Fruit fly (Drosophila melanogaster): ENCODE measurements around the gene CG34302.

Gene CG34302

dm6 chr3R:9791177-9791806, 32.3 kb downstream of the CG34302 start, which contains the start of the genes CG12945 and CG8507 (continued):
- TF ChIP-seq CG3032 (tag; optimal IDR thresholded peaks at IDR 0.05) (peak; percentile 58), CG9139 (GFP tag; optimal IDR thresholded peaks at IDR 0.05) (no peak), Ets21C (GFP tag; optimal IDR thresholded peaks at IDR 0.05) (no peak), CG1621 (tag; optimal IDR thresholded peaks at IDR 0.05) (no peak), CG8319 (GFP tag; optimal IDR thresholded peaks at IDR 0.05) (no peak), fd59A (GFP tag; optimal IDR thresholded peaks at IDR 0.05) (no peak), CG3919 (GFP tag; optimal IDR thresholded peaks at IDR 0.05) (no peak), CG15336 (GFP tag; IDR thresholded peaks at IDR 0.05) (no peak), CG11294 (GFP tag; IDR thresholded peaks at IDR 0.05) (no peak), CG11902 (GFP tag; optimal IDR thresholded peaks at IDR 0.05) (peak; percentile 9), pdm3 (GFP tag; optimal IDR thresholded peaks at IDR 0.05) (no peak), spab (GFP tag; optimal IDR thresholded peaks at IDR 0.05) (no peak), CG6792 (GFP tag; optimal IDR thresholded peaks at IDR 0.05) (no peak), svp (GFP tag) (no peak), cyc (GFP tag; optimal IDR thresholded peaks at IDR 0.05) (peak; percentile 35), esn (GFP tag; optimal IDR thresholded peaks at IDR 0.05) (peak; percentile 71), ss (GFP tag; optimal IDR thresholded peaks at IDR 0.05) (no peak), CG6163 (GFP tag; IDR thresholded peaks at IDR 0.05) (no peak), Eip93F (GFP tag; optimal IDR thresholded peaks at IDR 0.05) (no peak), dsx (GFP tag; optimal IDR thresholded peaks at IDR 0.05; ENCODE audit: poor library complexity, severe bottlenecking) (no peak)

- TF ChIP-seq CG15336 (GFP tag; IDR thresholded peaks at IDR 0.05) (0 out of 2 replicates have a peak, but pooled peaks have one; percentile 16), CG10631 (GFP tag; optimal IDR thresholded peaks at IDR 0.05) (no peak), svp (GFP tag) (peak; percentile 70), topi (GFP tag; optimal IDR thresholded peaks at IDR 0.05) (no peak), OdsH (GFP tag; optimal IDR thresholded peaks at IDR 0.05) (no peak), CG7368 (GFP tag; optimal IDR thresholded peaks at IDR 0.05) (no peak), ss (GFP tag; optimal IDR thresholded peaks at IDR 0.05) (peak in 1 of 2 experiments; percentile 18)
These were observed 39.1 kb downstream of the CG34302 start, which contains the start of the genes MtnA and CG8500 for dm6 chr3R:9784341-9785062. Gene MtnA, minus strand, starts transcription at chr3R:9784370. Gene CG8500, plus strand, starts transcription at chr3R:9784653.

- no peak for TF ChIP-seq CG10669 (GFP tag; optimal IDR thresholded peaks at IDR 0.05)
- TF ChIP-seq acj6 (GFP tag; optimal IDR thresholded peaks at IDR 0.05) = peak; percentile 5
- TF ChIP-seq CG6792 (GFP tag; optimal IDR thresholded peaks at IDR 0.05) = no peak
- no peak for TF ChIP-seq fd85E (GFP tag; optimal IDR thresholded peaks at IDR 0.05)
- no peak for TF ChIP-seq fkh (GFP tag; optimal IDR thresholded peaks at IDR 0.05)
- TF ChIP-seq Sox15 (GFP tag; optimal IDR thresholded peaks at IDR 0.05) = no peak
- no peak for TF ChIP-seq CG8319 (GFP tag; optimal IDR thresholded peaks at IDR 0.05)
- no peak for TF ChIP-seq Met (GFP tag; optimal IDR thresholded peaks at IDR 0.05)
- TF ChIP-seq CG1621 (tag; optimal IDR thresholded peaks at IDR 0.05) = no peak
- no peak for TF ChIP-seq Hr38 (GFP tag; optimal IDR thresholded peaks at IDR 0.05)
- TF ChIP-seq Sox102F (GFP tag; optimal IDR thresholded peaks at IDR 0.05) = no peak
- no peak for TF ChIP-seq ss (GFP tag; optimal IDR thresholded peaks at IDR 0.05)
- TF ChIP-seq Blimp-1 (GFP tag; optimal IDR thresholded peaks at IDR 0.05) = no peak
- TF ChIP-seq pdm3 (GFP tag; optimal IDR thresholded peaks at IDR 0.05) = no peak
- no peak for TF ChIP-seq Ets21C (GFP tag; optimal IDR thresholded peaks at IDR 0.05)
- no peak for TF ChIP-seq topi (GFP tag; optimal IDR thresholded peaks at IDR 0.05)
- no peak for TF ChIP-seq Eip75B (GFP tag; optimal IDR thresholded peaks at IDR 0.05)
- peak; percentile 23 for TF ChIP-seq vri (GFP tag; optimal IDR thresholded peaks at IDR 0.05)
- peak; percentile 7 for TF ChIP-seq esn (GFP tag; optimal IDR thresholded peaks at IDR 0.05)
- TF ChIP-seq Eip78C (GFP tag) = peak; percentile 55
- no peak for TF ChIP-seq Sox14 (GFP tag; optimal IDR thresholded peaks at IDR 0.05)
- peak; percentile 32 for TF ChIP-seq CG10631 (GFP tag; optimal IDR thresholded peaks at IDR 0.05)
- no peak for TF ChIP-seq achi (GFP tag; optimal IDR thresholded peaks at IDR 0.05)
- TF ChIP-seq CG6808 (GFP tag; optimal IDR thresholded peaks at IDR 0.05) = no peak
- no peak for TF ChIP-seq CG3032 (tag; optimal IDR thresholded peaks at IDR 0.05)
- TF ChIP-seq Lpt (GFP tag; optimal IDR thresholded peaks at IDR 0.05) = no peak
- TF ChIP-seq salr (GFP tag; optimal IDR thresholded peaks at IDR 0.05) = no peak
- peak; percentile 41 for TF ChIP-seq CG32006 (GFP tag; optimal IDR thresholded peaks at IDR 0.05)
- no peak for TF ChIP-seq Smox (GFP tag; optimal IDR thresholded peaks at IDR 0.05)
- TF ChIP-seq CG3919 (GFP tag; optimal IDR thresholded peaks at IDR 0.05) = no peak
- no peak for TF ChIP-seq spab (GFP tag; optimal IDR thresholded peaks at IDR 0.05)
These were observed 40.2 kb downstream of the CG34302 start for dm6 chr3R:9783240-9783917.
